Worm (Caenorhabditis elegans) whole organism, L4/young adult: ENCODE results near the gene npr-9.

Experiments used
- W03F9.2 ChIP-seq: fragments of 150-350 bp; optimal IDR thresholded peaks from 2 replicates; lab custom pipeline; 2014; ENCODE audit warnings: missing biosample characterization, missing genetic modification characterization
- dao-5 ChIP-seq: sonication (generic microtip); optimal IDR thresholded peaks from 2 replicates; lab custom pipeline; 2016; ENCODE audit warnings: missing genotype, missing genetic modification characterization, moderate library complexity, missing compliant biosample characterization
- him-1 ChIP-seq: sonication (generic microtip); optimal IDR thresholded peaks from 2 replicates; lab custom pipeline; 2016; ENCODE audit warnings: missing genotype, missing genetic modification reagents, missing genetic modification characterization, missing compliant biosample characterization

The npr-9 gene

ce11 chrX:11317939-11318338 is 11.6 kb upstream of the npr-9 start, which contains the start of gene hizr-1:
TSS of gene hizr-1 (plus strand) at chrX:11318278.
- TF ChIP-seq dao-5 = no peak
- no peak for TF ChIP-seq him-1 (tag; lab: Kevin White, UChicago)
- no peak for TF ChIP-seq W03F9.2 (tag; lab: Kevin White, UChicago)

ce11 chrX:11323225-11323624 is 6.3 kb upstream of the npr-9 start:
- no peak for TF ChIP-seq W03F9.2 (tag; lab: Kevin White, UChicago)

ce11 chrX:11324240-11324639 is 5.3 kb upstream of the npr-9 start, which contains the start of gene asm-2:
TSS of gene asm-2 (minus strand) at chrX:11324251.
- no peak for TF ChIP-seq W03F9.2 (tag; lab: Kevin White, UChicago)
- TF ChIP-seq dao-5 = no peak
- TF ChIP-seq him-1 (tag; lab: Kevin White, UChicago) = no peak

ce11 chrX:11326827-11327226 is 2.7 kb upstream of the npr-9 start, which contains the start of gene ZK455.5:
TSS of gene ZK455.5 (minus strand) at chrX:11326927.
- TF ChIP-seq dao-5 (no peak), W03F9.2 (tag; lab: Kevin White, UChicago) (no peak), him-1 (tag; lab: Kevin White, UChicago) (no peak)

ce11 chrX:11328710-11329109 is 814 bp upstream of the npr-9 start:
- TF ChIP-seq dao-5 = no peak
- no peak for TF ChIP-seq W03F9.2 (tag; lab: Kevin White, UChicago)
- no peak for TF ChIP-seq him-1 (tag; lab: Kevin White, UChicago)

- TF ChIP-seq W03F9.2 (tag; lab: Kevin White, UChicago) (no peak), dao-5 (no peak), him-1 (tag; lab: Kevin White, UChicago) (no peak)
Observed at ce11 chrX:11337095-11337494, 7.6 kb downstream of the npr-9 start.

- TF ChIP-seq dao-5 (no peak), W03F9.2 (tag; lab: Kevin White, UChicago) (no peak), him-1 (tag; lab: Kevin White, UChicago) (no peak)
Observed at ce11 chrX:11337783-11338182, 8.3 kb downstream of the npr-9 start, which contains the start of gene gcy-9. TSS of gene gcy-9 (minus strand) at chrX:11337883.

ce11 chrX:11339375-11339924 is 9.9 kb downstream of the npr-9 start, which contains the start of gene aco-1:
TSS of gene aco-1 (plus strand) at chrX:11339874.
- TF ChIP-seq W03F9.2 (tag; lab: Kevin White, UChicago) (peak; percentile 48), him-1 (tag; lab: Kevin White, UChicago) (no peak), dao-5 (no peak)

ce11 chrX:11340478-11340877 is 11.0 kb downstream of the npr-9 start:
- TF ChIP-seq W03F9.2 (tag; lab: Kevin White, UChicago) = no peak
- TF ChIP-seq him-1 (tag; lab: Kevin White, UChicago) = no peak
- TF ChIP-seq dao-5 = no peak

- no peak for TF ChIP-seq W03F9.2 (tag; lab: Kevin White, UChicago)
- TF ChIP-seq him-1 (tag; lab: Kevin White, UChicago) = no peak
- TF ChIP-seq dao-5 = no peak
Observed at ce11 chrX:11344899-11345298, 15.4 kb downstream of the npr-9 start.

- TF ChIP-seq W03F9.2 (tag; lab: Kevin White, UChicago) (no peak), dao-5 (no peak), him-1 (tag; lab: Kevin White, UChicago) (no peak)
Observed at ce11 chrX:11345471-11345870, 15.9 kb downstream of the npr-9 start.

- TF ChIP-seq dao-5 (no peak), W03F9.2 (tag; lab: Kevin White, UChicago) (no peak), him-1 (tag; lab: Kevin White, UChicago) (no peak)
Observed at ce11 chrX:11346155-11346554, 16.6 kb downstream of the npr-9 start, which contains the start of gene oct-2. TSS of gene oct-2 (plus strand) at chrX:11346455.

- TF ChIP-seq dao-5 (no peak), him-1 (tag; lab: Kevin White, UChicago) (no peak), W03F9.2 (tag; lab: Kevin White, UChicago) (no peak)
Observed at ce11 chrX:11351288-11351687, 21.8 kb downstream of the npr-9 start.

- TF ChIP-seq W03F9.2 (tag; lab: Kevin White, UChicago) (no peak), him-1 (tag; lab: Kevin White, UChicago) (no peak), dao-5 (no peak)
Observed at ce11 chrX:11351856-11352255, 22.3 kb downstream of the npr-9 start, which contains the start of gene pgp-3. TSS of gene pgp-3 (plus strand) at chrX:11352156.

- TF ChIP-seq dao-5 = no peak
- TF ChIP-seq W03F9.2 (tag; lab: Kevin White, UChicago) = no peak
- no peak for TF ChIP-seq him-1 (tag; lab: Kevin White, UChicago)
Observed at ce11 chrX:11355856-11356255, 26.3 kb downstream of the npr-9 start.
